Worm (Caenorhabditis elegans) whole organism, L3 larva: ENCODE results near the gene ZK637.15.

ENCODE experiments used
- fkh-10 ChIP-seq: sonication (generic microtip); optimal IDR thresholded peaks from 2 replicates; lab custom pipeline; 2017; ENCODE audit warnings: missing biosample characterization, missing genetic modification reagents, missing genetic modification characterization
- fos-1 ChIP-seq: fragments of 150-350 bp; optimal IDR thresholded peaks from 2 replicates; lab custom pipeline; 2014; ENCODE audit warnings: missing biosample characterization, missing genetic modification characterization
- lin-39 ChIP-seq: fragments of 150-350 bp; optimal IDR thresholded peaks from 2 replicates; lab custom pipeline; 2018; ENCODE audit warnings: missing biosample characterization, missing genetic modification reagents, missing genetic modification characterization
- mdl-1 ChIP-seq: fragments of 150-350 bp; optimal IDR thresholded peaks from 2 replicates; lab custom pipeline; 2014; ENCODE audit warnings: missing biosample characterization, missing genetic modification characterization
- nfya-1 ChIP-seq: sonication (generic microtip); optimal IDR thresholded peaks from 2 replicates; lab custom pipeline; 2017; ENCODE audit warnings: missing genetic modification characterization, mild to moderate bottlenecking, missing compliant biosample characterization, antibody characterized with exemption, moderate library complexity; ENCODE audit not compliant: insufficient read depth
- nhr-25 ChIP-seq: sonication (generic microtip); optimal IDR thresholded peaks from 2 replicates; lab custom pipeline; 2017; ENCODE audit warnings: missing biosample characterization, missing genetic modification characterization
- pha-4 ChIP-seq: fragments of 150-350 bp; optimal IDR thresholded peaks from 2 replicates; lab custom pipeline; 2014; ENCODE audit warnings: missing biosample characterization, missing genetic modification reagents, missing genetic modification characterization
- snpc-4 ChIP-seq: fragments of 150-350 bp; optimal IDR thresholded peaks from 2 replicates; lab custom pipeline; 2014; ENCODE audit warnings: missing biosample characterization, missing genetic modification characterization
- zag-1 ChIP-seq: fragments of 150-350 bp; optimal IDR thresholded peaks from 2 replicates; lab custom pipeline; 2014; ENCODE audit warnings: missing biosample characterization, missing genetic modification characterization
- ztf-11 ChIP-seq: fragments of 150-350 bp; optimal IDR thresholded peaks from 2 replicates; lab custom pipeline; 2014; ENCODE audit warnings: missing biosample characterization, missing genetic modification characterization
- ztf-4 ChIP-seq: fragments of 150-350 bp; optimal IDR thresholded peaks from 2 replicates; lab custom pipeline; 2014; ENCODE audit warnings: missing biosample characterization, missing genetic modification characterization

- no peak for TF ChIP-seq lin-39 (tag; lab: Kevin White, UChicago)
- no peak for TF ChIP-seq nhr-25 (tag; lab: Kevin White, UChicago)
- TF ChIP-seq snpc-4 (tag; lab: Kevin White, UChicago), result no peak
- TF ChIP-seq mdl-1 (tag; lab: Kevin White, UChicago), result no peak
- TF ChIP-seq fos-1 (tag; lab: Kevin White, UChicago), result no peak
- no peak for TF ChIP-seq ztf-4 (tag; lab: Kevin White, UChicago)
- no peak for TF ChIP-seq zag-1 (tag; lab: Kevin White, UChicago)
- TF ChIP-seq pha-4 (tag; lab: Kevin White, UChicago), result no peak
- TF ChIP-seq ztf-11 (tag; lab: Kevin White, UChicago), result no peak
- TF ChIP-seq fkh-10, result no peak
- no peak for TF ChIP-seq nfya-1 (tag; lab: Kevin White, UChicago)
Observed at ce11 chrIII:8944357-8944756, 24.5 kb downstream of the ZK637.15 start, which contains the start of gene dhrr-1.
